Fruit fly (Drosophila melanogaster) ovary, adult (tissue): ENCODE measurements around the gene RNF220.

Experiments
- CG17801 ChIP-seq: fragments of 200-800 bp; optimal IDR thresholded peaks from 2 replicates; lab custom pipeline; 2019; ENCODE audit warnings: missing biosample characterization, mild to moderate bottlenecking, missing genetic modification characterization, moderate library complexity; ENCODE audit not compliant: partially characterized antibody

Gene RNF220

DNA sequence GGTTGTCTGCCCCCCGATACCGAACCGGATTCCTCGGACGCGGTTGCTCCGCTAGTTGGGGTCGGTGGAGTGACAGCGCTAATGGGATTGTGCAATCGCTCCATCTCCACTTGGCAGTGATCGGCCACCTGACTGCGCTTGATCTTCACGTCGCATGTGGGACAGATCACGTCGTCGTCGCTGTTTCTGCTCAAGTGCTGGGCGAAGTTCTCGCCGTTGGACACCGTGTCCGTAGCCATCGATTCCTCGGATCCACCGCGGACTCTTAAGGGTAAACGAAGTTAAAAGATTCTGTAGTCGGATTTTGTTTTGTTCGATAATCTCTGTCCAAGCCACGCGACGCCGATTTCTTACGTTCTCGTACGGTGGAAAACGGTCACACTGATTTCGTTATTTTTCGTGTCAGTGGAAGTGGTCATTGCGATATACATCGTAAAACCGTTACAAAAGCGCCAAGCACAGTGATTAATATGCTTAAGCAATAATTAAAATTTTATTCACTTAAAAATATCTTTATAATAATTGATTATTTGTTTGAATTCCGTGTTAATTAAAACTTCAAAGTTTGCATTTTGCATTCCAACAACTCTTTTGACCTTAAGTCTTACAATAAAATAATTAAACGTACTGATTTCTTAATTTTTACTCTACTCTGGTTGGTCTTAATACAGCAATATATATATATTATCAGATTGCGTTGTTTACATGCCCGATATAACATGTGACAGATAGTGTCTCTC, at the start of gene RNF220:
Gene RNF220, minus strand, starts transcription at position 384 of the 740 bp plus-strand sequence.
- TF ChIP-seq CG17801 (GFP tag; lab: Kevin White, UChicago): no peak

DNA sequence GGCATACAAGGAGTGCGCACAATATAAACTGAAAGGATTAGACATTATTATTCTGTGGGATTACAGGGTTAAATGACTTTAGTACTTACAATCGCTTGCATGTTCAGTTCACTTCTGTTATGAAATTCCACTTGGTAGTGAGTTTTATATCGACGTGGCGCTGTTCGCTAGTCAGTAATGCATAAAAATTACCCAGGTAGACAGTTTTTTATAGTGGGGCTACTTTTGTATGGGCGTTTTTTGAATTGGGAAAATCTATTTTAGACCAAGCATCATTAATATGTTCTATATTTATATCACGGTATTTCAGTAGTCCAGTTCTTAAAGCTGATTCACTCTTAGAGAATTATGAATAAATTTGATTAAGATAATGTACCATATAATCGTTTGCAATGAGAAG, 45.5 kb upstream of the RNF220 start, which contains the start of gene CG43095:
Gene CG43095, minus strand, starts transcription at position 101 of the 400 bp plus-strand sequence.
- no peak for TF ChIP-seq CG17801 (GFP tag; lab: Kevin White, UChicago)

DNA sequence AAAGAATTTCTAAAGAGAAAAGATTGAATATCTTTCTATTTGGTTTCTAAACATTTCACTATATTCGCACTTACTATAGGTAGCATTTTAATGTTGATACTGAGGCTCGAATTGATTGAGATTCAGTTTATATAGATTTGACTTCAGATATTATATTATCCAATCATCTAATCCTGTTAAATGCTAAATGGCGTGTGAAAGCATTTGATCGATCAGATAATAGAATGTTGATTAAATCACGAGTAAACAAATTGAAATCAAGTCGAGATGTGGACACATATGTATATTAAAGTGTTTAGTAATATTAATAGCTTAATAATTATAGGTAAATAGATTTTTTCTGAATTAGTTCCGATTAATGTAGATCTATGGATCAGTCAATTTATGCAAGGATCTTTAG, 44.7 kb upstream of the RNF220 start, which contains the start of gene CG43094:
Gene CG43094, minus strand, starts transcription at position 101 of the 400 bp plus-strand sequence.
- TF ChIP-seq CG17801 (GFP tag; lab: Kevin White, UChicago): no peak

DNA sequence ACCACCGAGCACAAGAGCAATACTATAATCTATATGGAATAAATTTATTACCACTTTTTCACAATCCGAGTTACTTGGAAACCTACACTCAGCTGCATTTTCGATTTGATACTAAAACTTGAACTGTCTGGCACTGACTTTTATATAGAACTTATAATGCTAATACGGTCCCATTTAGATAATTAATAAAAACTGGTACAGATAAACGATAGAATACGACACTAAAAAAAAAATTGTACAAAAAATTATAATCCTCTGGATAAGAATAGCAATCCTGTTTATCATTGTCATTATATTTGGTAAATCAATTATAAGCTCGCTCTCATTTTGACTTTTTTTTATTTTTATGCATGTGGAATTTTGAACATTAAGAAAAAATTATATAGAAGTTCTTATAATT, 44.0 kb upstream of the RNF220 start, which contains the start of gene CG43093:
Gene CG43093, minus strand, starts transcription at position 101 of the 400 bp plus-strand sequence.
- TF ChIP-seq CG17801 (GFP tag; lab: Kevin White, UChicago): no peak

DNA sequence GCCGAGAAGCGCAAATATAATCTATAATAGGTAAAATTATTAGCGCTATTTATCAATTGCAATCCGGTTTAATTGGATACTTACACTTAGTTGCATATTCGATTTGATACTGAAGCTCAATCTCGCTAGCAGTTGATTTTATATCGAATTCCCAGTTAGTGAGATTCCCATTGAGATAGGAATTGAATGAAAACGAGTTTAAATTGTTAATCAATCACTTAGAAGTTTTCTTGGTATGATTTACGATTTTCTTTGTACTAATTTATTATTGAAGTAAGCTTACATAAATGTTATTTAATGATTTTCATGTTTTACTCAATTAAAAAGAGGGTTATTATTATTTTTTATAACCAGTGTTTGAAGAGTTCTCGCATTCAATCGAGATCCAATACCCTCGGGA, 43.4 kb upstream of the RNF220 start, which contains the start of gene CG43092:
Gene CG43092, minus strand, starts transcription at position 101 of the 400 bp plus-strand sequence.
- no peak for TF ChIP-seq CG17801 (GFP tag; lab: Kevin White, UChicago)

DNA sequence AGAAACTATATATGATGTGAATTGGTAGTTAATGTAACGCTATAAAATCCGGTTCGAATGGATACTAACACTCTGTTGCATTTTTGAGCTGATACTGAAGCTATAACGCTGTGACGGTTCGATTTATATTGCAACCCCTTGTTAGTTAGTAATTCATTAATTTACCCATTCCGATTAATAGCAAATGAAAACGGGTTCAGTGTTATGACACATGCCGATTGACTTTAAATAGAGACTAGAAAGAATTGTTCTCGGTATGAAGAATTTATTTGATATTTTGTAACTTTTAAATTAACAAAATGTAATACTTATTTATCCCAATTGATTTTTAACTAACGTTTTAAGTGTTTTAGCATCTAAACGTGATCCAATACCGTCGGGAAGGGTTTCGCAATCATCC, 42.4 kb upstream of the RNF220 start, which contains the start of gene CG43091:
Gene CG43091, minus strand, starts transcription at position 101 of the 400 bp plus-strand sequence.
- TF ChIP-seq CG17801 (GFP tag; lab: Kevin White, UChicago): no peak

DNA sequence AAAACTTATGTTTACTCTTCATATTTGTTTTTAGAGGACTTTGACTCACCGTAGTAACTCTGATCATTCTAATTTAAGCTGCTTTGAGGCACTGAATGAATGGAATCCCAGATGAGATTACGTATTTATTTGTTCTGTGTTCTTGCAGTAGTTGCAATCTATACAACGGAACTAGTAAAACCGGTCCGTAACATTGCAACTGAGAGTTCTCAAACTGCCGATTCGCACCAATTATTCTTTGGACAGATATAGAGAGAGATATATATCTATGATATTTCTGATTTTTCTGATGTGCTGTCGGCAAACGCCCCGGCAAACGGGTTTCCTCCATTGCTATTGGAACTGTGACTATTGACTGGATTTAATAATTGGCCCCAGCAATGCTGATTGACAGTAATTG, 41.4 kb upstream of the RNF220 start, which contains the start of gene CG13841:
Gene CG13841, minus strand, starts transcription at position 101 of the 400 bp plus-strand sequence.
- TF ChIP-seq CG17801 (GFP tag; lab: Kevin White, UChicago): no peak

DNA sequence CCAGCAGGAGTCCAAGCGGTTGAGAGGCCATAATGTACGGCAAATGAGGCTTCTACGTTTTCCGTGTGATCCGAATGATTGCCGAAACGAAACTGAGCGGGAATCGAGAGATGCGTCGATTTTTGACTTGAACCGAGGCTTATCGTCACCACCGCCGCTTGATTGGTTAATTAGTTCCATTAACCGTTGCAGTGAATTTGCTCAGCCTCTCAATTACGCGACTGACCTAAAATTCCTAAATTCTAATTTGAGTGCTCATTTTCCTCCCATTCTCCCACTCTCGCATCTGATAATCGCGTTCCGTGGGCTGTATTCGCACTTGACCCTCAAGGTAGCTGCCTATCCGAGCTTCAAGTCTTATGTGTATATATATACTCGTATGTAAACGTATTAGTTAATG, 39.9 kb upstream of the RNF220 start, which contains the start of gene Nepl15:
Gene Nepl15, minus strand, starts transcription at position 101 of the 400 bp plus-strand sequence.
- no peak for TF ChIP-seq CG17801 (GFP tag; lab: Kevin White, UChicago)

DNA sequence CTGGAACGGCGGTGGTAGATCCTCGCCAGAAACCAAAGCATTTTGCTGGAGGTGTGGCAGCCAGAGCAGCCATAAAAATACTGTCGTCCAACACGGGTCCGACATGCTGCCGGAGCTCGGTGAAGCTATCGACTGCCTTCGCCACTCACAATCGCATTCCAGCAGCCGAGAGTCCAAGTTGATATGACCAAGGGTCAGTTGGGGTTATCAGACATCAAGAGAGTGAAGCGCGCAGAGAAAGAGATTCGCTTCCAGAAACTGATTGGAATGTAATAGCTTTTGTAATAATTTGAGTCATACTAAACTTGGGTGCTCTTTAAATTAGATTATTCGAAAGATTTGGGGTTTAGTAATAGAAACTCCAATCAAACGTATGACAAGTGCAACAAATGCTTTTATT, 37.4 kb upstream of the RNF220 start, which contains the start of gene Nepl14:
Gene Nepl14, minus strand, starts transcription at position 125 of the 400 bp plus-strand sequence.
- TF ChIP-seq CG17801 (GFP tag; lab: Kevin White, UChicago): no peak

DNA sequence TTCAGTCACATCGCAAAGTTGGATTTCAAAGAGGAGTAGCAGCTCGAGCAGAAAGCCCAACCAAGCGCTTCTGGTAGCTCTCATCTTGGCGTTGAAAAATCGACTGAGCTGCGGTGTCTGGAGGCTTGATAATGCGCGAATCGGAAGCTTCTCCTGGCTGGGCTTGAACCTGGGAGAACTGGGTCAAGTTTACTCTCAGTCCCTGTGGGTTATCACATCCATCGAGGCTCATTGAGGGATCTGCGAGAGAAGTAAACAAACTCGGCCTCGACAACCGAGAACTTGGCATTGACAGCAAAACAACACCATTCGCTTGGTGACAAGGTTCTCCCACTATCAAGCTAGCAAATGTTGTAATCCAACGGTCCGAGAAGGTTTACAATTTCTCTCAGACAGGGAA, 34.8 kb upstream of the RNF220 start, which contains the start of gene Nepl13:
Gene Nepl13, minus strand, starts transcription at position 89 of the 400 bp plus-strand sequence.
- no peak for TF ChIP-seq CG17801 (GFP tag; lab: Kevin White, UChicago)

DNA sequence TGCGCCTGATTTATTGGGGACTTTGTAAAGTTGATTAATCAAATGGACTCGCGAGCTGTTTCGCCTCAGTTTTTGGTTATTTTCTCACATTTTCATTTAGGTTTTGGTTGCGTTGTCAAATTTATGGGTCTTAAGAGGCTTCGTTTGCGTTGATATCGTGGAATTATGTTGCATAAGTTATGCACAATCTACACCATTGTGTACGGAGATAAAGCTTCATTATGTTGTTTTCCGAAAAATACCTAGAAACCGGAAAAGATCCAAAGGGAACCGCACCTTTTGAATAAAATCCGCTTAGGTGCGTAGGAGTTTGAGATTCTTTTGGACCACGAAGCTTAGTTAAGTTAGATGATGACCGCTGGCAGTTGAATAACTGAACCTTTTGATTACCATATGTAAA, 30.9 kb upstream of the RNF220 start:
- no peak for TF ChIP-seq CG17801 (GFP tag; lab: Kevin White, UChicago)

DNA sequence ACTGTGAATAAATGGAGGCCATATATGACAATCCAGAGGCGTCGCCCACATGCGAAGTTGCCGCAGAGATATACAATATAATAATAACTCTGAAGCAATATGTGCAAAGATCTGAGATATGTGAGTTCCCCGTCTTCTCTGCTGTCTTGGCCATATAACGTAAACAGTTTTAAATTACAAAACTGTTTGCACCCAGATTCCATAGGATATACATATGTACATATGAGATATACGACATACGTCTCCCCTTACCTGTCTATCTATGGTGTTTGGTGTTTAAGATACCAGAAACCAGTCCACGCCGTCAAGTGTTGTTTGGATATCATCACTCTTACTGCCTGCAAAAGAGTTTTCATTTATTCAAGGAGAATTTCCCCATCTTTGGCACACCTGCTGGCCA, 30.1 kb upstream of the RNF220 start:
- no peak for TF ChIP-seq CG17801 (GFP tag; lab: Kevin White, UChicago)

DNA sequence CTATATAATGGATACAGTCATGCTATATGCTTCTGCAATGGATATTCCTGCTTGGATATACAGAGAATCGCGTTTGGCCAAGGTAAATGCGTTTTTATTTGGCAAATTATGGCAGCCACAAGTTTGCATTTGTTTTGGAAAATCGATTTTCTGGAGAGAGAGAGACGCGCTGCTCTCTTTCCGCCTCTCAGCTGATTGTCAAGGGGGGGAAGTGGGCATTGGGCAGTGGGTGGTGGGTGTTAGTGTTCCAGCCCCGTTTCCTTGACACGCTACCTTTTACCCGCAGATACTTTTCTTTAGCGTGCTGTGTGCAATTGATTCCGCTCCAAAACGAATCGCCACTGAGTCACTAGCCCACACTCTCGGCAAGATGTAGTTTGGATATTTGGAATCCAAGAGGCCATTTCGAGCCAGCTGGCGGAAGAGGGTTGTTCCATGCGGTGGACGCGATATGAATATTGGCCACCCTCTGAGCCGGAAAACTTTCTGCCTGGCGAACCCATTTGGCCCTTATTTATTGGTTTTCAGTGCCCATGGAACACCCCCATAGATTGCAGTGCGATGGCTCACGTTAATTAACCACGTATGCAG, 29.1 kb upstream of the RNF220 start:
- TF ChIP-seq CG17801 (GFP tag; lab: Kevin White, UChicago): no peak

DNA sequence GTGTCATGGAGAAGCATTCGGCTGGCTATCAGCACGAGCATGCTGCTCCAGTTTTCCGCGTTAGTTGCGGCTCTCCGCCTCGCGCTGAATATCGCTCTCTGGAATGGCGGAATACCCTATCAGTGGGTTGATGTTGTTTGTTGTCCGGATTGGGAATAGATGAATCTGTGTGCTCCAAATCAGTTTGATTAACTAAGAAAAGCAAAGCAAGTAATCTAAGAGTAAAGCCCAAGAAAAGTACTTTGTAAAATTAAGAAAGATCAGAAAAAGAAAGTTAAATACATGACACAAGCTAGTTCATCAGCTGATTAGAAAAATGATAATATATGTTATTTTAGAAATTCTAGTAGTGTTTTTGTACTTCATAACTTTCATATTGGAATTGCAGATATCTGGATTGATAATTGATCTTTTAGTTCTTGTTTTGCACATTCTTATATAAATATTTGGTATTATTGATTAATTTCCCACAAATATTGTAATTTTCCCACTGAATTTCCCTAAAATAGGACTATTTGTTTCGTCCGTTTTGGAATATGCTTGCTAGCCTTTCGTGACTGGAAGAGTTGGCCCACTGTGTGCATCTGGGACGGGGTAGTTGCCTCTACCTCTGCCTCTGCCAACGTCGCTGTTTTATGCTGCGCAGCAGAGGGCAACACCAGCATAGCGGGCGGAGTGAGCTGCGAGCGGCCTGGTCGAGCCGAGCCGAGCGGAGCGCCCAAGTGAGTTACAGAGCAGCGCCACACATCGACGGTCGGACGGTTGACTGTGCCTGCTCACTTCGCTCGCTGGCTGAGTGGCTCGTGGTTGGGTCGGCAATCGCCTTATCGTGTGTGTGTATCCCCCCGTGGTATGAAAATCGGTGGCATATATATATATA, 27.9 kb upstream of the RNF220 start:
- no peak for TF ChIP-seq CG17801 (GFP tag; lab: Kevin White, UChicago)
